Worm (Caenorhabditis elegans) whole organism, dauer: Measurements from ENCODE around the gene gakh-1.

Source experiments
- unc-62 ChIP-seq: sonication (generic microtip); optimal IDR thresholded peaks from 2 replicates; lab custom pipeline; 2017; ENCODE audit warnings: missing biosample characterization, missing genetic modification reagents, missing genetic modification characterization

The gakh-1 gene

DNA sequence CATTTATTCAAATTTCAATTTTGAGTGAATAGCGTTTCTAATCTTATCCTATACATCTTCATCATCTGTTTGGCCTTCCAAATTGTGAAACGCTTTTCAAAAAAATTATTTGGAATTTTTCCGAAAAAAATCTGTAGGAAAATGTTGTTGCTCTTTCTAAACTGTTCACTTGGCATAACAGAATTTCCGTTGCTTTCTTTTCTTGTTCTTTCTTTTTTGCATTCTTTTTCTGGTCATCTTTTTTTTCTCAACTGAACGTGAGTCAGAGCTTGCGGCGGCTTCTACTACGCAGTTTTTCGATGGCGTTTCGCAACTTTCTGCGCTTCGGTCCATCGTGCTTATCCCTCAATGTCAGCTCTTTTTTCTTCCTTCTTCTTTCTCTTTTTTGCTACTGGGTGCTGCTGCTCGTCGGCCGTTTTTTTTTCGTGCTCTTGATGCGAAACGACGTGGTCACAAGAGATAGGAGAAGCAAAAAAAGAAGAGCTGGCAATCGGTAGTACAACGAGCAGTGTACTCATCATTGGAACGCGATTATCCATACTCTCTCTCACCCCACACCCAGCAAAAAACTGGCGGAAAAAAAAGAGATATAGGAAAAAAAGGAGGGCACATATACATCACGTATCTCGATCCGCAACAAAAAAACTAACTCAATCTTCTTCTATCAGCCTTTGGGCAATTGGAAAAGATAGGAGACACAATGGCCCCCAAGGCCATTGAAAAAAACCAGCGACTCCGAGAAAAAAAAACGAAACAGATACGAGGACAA lies 37.6 kb downstream of the gakh-1 start:
- no peak for TF ChIP-seq unc-62

DNA sequence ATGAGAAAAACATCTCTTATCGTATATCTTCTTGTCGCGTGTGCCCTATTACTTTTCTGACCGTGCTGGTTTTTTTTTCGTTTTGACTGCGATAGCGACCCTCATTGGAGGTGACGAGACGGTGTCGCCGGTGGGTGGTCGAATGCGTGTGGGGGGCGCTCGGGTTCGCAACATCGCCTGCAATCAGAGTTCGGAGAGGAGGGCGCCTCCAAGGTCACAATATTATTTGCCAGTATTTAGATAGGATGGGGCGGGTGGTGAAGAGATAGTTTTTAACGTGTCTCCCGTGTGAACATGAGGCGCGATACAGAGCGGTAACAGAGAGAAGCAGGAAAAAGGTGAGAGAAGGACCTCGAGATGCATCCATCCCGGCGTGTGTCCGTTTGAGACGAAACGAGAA lies 38.6 kb downstream of the gakh-1 start:
- no peak for TF ChIP-seq unc-62

DNA sequence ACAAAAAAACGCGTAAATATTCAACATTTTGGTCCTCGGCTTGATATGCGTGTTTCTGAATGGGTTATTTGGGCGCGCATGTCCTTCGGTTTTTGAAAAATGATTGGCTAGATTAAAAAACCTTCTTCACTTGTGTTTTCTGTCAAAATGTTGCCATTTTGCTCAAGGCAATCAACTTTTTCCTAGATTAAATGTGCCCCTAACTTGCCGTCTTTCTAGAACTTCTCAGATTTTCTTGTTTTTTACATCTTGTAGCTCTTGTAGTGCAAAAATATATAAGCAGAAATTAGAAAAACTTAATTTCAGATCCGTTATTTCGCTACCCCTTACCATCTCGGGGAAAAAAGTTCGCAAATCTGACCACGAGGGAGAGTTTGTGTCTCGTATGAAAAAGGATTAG lies 39.5 kb downstream of the gakh-1 start, which contains the start of gene hbl-1:
TSS of gene hbl-1 (plus strand) at position 301 of the 400 bp plus-strand sequence.
- no peak for TF ChIP-seq unc-62

- TF ChIP-seq unc-62: no peak
These were observed 44.7 kb downstream of the gakh-1 start for ce11 chrX:5826976-5827375.

DNA sequence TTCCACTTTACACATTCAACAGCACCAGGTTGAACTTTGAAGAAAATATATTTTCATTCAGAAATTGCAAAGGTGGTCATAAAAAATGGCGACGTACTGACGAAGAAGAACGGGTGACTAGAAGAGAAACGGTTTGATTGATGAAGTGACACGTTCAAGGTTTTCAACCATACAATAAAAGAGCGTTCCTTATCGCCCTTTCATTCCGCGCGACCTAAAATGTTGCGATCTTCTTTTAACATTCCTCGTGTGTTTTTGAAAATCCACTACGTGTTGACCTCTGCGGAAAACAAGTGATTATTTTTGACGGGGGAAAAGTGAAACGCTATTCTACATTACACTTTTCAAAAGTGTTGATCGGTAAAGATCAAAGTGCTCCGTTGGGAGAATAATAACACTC lies 45.8 kb downstream of the gakh-1 start:
- TF ChIP-seq unc-62: no peak

ce11 chrX:5829175-5829574 lies 46.9 kb downstream of the gakh-1 start, which contains the start of gene acp-5:
TSS of gene acp-5 (plus strand) at chrX:5829435.
- no peak for TF ChIP-seq unc-62

ce11 chrX:5831827-5832226 lies 49.5 kb downstream of the gakh-1 start:
- no peak for TF ChIP-seq unc-62

ce11 chrX:5834581-5835481 lies 52.5 kb downstream of the gakh-1 start, which contains the start of gene F13D11.4:
TSS of gene F13D11.4 (minus strand) at chrX:5834805.
- no peak for TF ChIP-seq unc-62
